Worm (Caenorhabditis elegans): ENCODE data around the gene nhr-100.

DNA sequence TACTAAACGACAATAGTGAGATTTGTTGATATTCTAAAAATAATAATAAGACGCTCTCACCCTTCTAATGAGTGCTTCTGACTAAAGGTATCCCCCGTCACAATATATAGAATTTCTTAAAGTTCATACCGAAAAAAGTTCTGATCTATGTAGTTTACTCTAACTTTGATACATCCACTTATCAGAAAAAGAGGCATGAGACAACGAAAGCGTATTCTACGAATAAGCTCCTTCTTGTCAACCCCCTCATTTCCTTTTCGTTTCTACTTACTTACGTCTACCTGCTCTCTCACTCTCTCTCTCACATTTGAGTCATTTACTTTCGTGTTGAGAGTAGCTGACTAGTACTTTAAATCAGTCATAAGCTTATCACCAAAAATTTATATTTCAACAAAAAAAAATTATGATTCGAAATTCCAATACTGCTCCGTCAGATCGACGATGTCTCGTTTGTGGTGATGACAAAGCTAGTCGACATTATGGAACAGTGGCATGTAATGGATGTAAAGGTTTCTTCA, 2.9 kb upstream of the nhr-100 start:
- no peak for TF ChIP-seq mab-5 (tag; optimal IDR thresholded peaks at IDR 0.05)
- no peak for TF ChIP-seq snpc-4 (tag; optimal IDR thresholded peaks at IDR 0.05)
- no peak for TF ChIP-seq nhr-237 (tag; optimal IDR thresholded peaks at IDR 0.05)
- TF ChIP-seq nhr-10 (tag; optimal IDR thresholded peaks at IDR 0.05): no peak
- TF ChIP-seq egl-27 (tag; optimal IDR thresholded peaks at IDR 0.05): no peak
- no peak for TF ChIP-seq ceh-16 (tag; optimal IDR thresholded peaks at IDR 0.05)
- no peak for TF ChIP-seq unc-62 (GFP tag; optimal IDR thresholded peaks at IDR 0.05)
- no peak for TF ChIP-seq alr-1 (tag; optimal IDR thresholded peaks at IDR 0.05)
- no peak for TF ChIP-seq dmd-4 (tag; optimal IDR thresholded peaks at IDR 0.05)

Data from whole organism, L2 larva.